Worm (Caenorhabditis elegans) whole organism, early embryonic: Measurements from ENCODE around the gene Y46G5A.29.

Source experiments
- B0310.2 ChIP-seq: sonication (generic microtip); optimal IDR thresholded peaks from 2 replicates; lab custom pipeline; 2016; ENCODE audit warnings: mild to moderate bottlenecking, missing genetic modification characterization, missing compliant biosample characterization
- F13C5.2 ChIP-seq: sonication (generic microtip); optimal IDR thresholded peaks from 2 replicates; lab custom pipeline; 2017; ENCODE audit warnings: mild to moderate bottlenecking, missing genetic modification characterization, inconsistent platforms, missing compliant biosample characterization
- aly-1 ChIP-seq: sonication (generic microtip); optimal IDR thresholded peaks from 2 replicates; lab custom pipeline; 2016; ENCODE audit warnings: missing genetic modification characterization, missing compliant biosample characterization
- ama-1 ChIP-seq: fragments of 150-350 bp; optimal IDR thresholded peaks from 2 replicates; lab custom pipeline; 2014
- ceh-13 ChIP-seq: fragments of 200-800 bp; sonication (Bioruptor generic); optimal IDR thresholded peaks from 2 replicates; lab custom pipeline; 2018; ENCODE audit warnings: mild to moderate bottlenecking, missing genetic modification characterization, missing compliant biosample characterization
- ceh-36 ChIP-seq: sonication (generic microtip); optimal IDR thresholded peaks from 2 replicates; lab custom pipeline; 2016; ENCODE audit warnings: missing genetic modification characterization, inconsistent platforms, missing compliant biosample characterization
- ets-7 ChIP-seq: sonication (generic microtip); optimal IDR thresholded peaks from 2 replicates; lab custom pipeline; 2016; ENCODE audit warnings: missing genotype, missing genetic modification characterization, missing compliant biosample characterization
- flt-1 ChIP-seq: fragments of 200-800 bp; sonication (Bioruptor generic); IDR thresholded peaks from 2 replicates; pipeline ENCODE4 v1.3.6; 2022; ENCODE audit warnings: missing genetic modification characterization, missing compliant biosample characterization
- hmbx-1 ChIP-seq: sonication (generic microtip); optimal IDR thresholded peaks from 2 replicates; lab custom pipeline; 2016; ENCODE audit warnings: mild to moderate bottlenecking, missing genetic modification characterization, missing compliant biosample characterization
- hmg-4 ChIP-seq: fragments of 200-800 bp; sonication (Bioruptor generic); optimal IDR thresholded peaks from 2 replicates; lab custom pipeline; 2018; ENCODE audit warnings: mild to moderate bottlenecking, missing genetic modification characterization, missing compliant biosample characterization
- hnd-1 ChIP-seq: sonication (generic microtip); optimal IDR thresholded peaks from 2 replicates; lab custom pipeline; 2016; ENCODE audit warnings: missing genetic modification characterization, missing compliant biosample characterization
- pes-1 ChIP-seq: fragments of 200-800 bp; sonication (Bioruptor generic); IDR thresholded peaks from 2 replicates; pipeline ENCODE4 v1.3.6; 2022; ENCODE audit warnings: missing genetic modification reagents, missing genetic modification characterization, missing compliant biosample characterization
- scrt-1 ChIP-seq: fragments of 200-800 bp; sonication (Bioruptor generic); IDR thresholded peaks from 2 replicates; pipeline ENCODE4 v1.3.6; 2022; ENCODE audit warnings: missing genetic modification characterization, missing compliant biosample characterization
- sea-1 ChIP-seq: fragments of 200-800 bp; sonication (Bioruptor generic); conservative IDR thresholded peaks from 2 replicates; pipeline ENCODE4 v1.3.6; 2022; ENCODE audit warnings: missing genetic modification characterization, missing compliant biosample characterization
- tbx-11 ChIP-seq: fragments of 200-800 bp; sonication (Bioruptor generic); IDR thresholded peaks from 2 replicates; pipeline ENCODE4 v1.3.6; 2022; ENCODE audit warnings: missing genetic modification characterization, missing compliant biosample characterization
- tbx-37 ChIP-seq: fragments of 200-800 bp; sonication (Bioruptor generic); conservative IDR thresholded peaks from 2 replicates; pipeline ENCODE4 v1.3.6; 2022; ENCODE audit warnings: missing genetic modification reagents, missing genetic modification characterization, missing compliant biosample characterization
- tra-4 ChIP-seq: sonication (generic microtip); optimal IDR thresholded peaks from 2 replicates; lab custom pipeline; 2017; ENCODE audit warnings: missing genetic modification characterization, missing compliant biosample characterization

Y46G5A.29 gene

ce11 chrII:12880406-12880805, 24.4 kb downstream of the Y46G5A.29 start, which contains the start of gene F35C5.1:
Gene F35C5.1 (plus strand): TSS chrII:12880804.
- TF ChIP-seq pes-1 (GFP tag; lab: Robert Waterston, UW) (no peak), sea-1 (GFP tag; lab: Robert Waterston, UW) (no peak), ceh-36 (tag; lab: Kevin White, UChicago) (no peak), scrt-1 (GFP tag; lab: Robert Waterston, UW) (no peak), aly-1 (no peak), hmbx-1 (no peak), B0310.2 (tag; lab: Kevin White, UChicago) (no peak)

- TF ChIP-seq flt-1 (GFP tag; lab: Robert Waterston, UW) (no peak), tra-4 (no peak), hnd-1 (tag; lab: Kevin White, UChicago) (no peak), ceh-36 (tag; lab: Kevin White, UChicago) (no peak), pes-1 (GFP tag; lab: Robert Waterston, UW) (no peak), hmg-4 (GFP tag; lab: Kevin White, UChicago) (no peak), tbx-11 (GFP tag; lab: Robert Waterston, UW) (no peak), sea-1 (GFP tag; lab: Robert Waterston, UW) (no peak), B0310.2 (tag; lab: Kevin White, UChicago) (no peak), scrt-1 (GFP tag; lab: Robert Waterston, UW) (no peak), ceh-13 (GFP tag; lab: Kevin White, UChicago) (no peak), aly-1 (no peak), F13C5.2 (no peak), tbx-37 (GFP tag; lab: Robert Waterston, UW) (no peak)
These were observed 29.0 kb downstream of the Y46G5A.29 start, which contains the start of gene sra-14 for ce11 chrII:12884972-12885371. Gene sra-14 (plus strand): TSS chrII:12885272.

- TF ChIP-seq pes-1 (GFP tag; lab: Robert Waterston, UW) (no peak), tbx-37 (GFP tag; lab: Robert Waterston, UW) (no peak), tbx-11 (GFP tag; lab: Robert Waterston, UW) (no peak), ceh-36 (tag; lab: Kevin White, UChicago) (no peak), scrt-1 (GFP tag; lab: Robert Waterston, UW) (no peak), tra-4 (no peak), flt-1 (GFP tag; lab: Robert Waterston, UW) (no peak), hmg-4 (GFP tag; lab: Kevin White, UChicago) (no peak), sea-1 (GFP tag; lab: Robert Waterston, UW) (no peak), hmbx-1 (no peak), F13C5.2 (no peak)
These were observed 32.5 kb downstream of the Y46G5A.29 start, which contains the start of gene F35C5.3 for ce11 chrII:12888471-12888870. Gene F35C5.3 (plus strand): TSS chrII:12888771.

- no peak for TF ChIP-seq tra-4
- no peak for TF ChIP-seq flt-1 (GFP tag; lab: Robert Waterston, UW)
- no peak for TF ChIP-seq B0310.2 (tag; lab: Kevin White, UChicago)
- TF ChIP-seq hnd-1 (tag; lab: Kevin White, UChicago): no peak
- no peak for TF ChIP-seq sea-1 (GFP tag; lab: Robert Waterston, UW)
These were observed 36.4 kb downstream of the Y46G5A.29 start for ce11 chrII:12892407-12892806.

- TF ChIP-seq tbx-11 (GFP tag; lab: Robert Waterston, UW): no peak
- no peak for TF ChIP-seq aly-1
- TF ChIP-seq sea-1 (GFP tag; lab: Robert Waterston, UW): no peak
- no peak for TF ChIP-seq F13C5.2
- no peak for TF ChIP-seq scrt-1 (GFP tag; lab: Robert Waterston, UW)
- TF ChIP-seq tra-4: no peak
- no peak for TF ChIP-seq ets-7 (tag; lab: Kevin White, UChicago)
- no peak for TF ChIP-seq pes-1 (GFP tag; lab: Robert Waterston, UW)
- no peak for TF ChIP-seq hnd-1 (tag; lab: Kevin White, UChicago)
- no peak for TF ChIP-seq hmg-4 (GFP tag; lab: Kevin White, UChicago)
- TF ChIP-seq ama-1 (lab: Kevin White, UChicago): no peak
- no peak for TF ChIP-seq tbx-37 (GFP tag; lab: Robert Waterston, UW)
- no peak for TF ChIP-seq ceh-13 (GFP tag; lab: Kevin White, UChicago)
These were observed 39.2 kb downstream of the Y46G5A.29 start, which contains the start of the genes clec-62 and clec-63 for ce11 chrII:12895078-12895670. Gene clec-62 (minus strand): TSS chrII:12895128. Gene clec-63 (plus strand): TSS chrII:12895638.

- TF ChIP-seq scrt-1 (GFP tag; lab: Robert Waterston, UW) (no peak), ama-1 (lab: Kevin White, UChicago) (no peak)
These were observed 40.7 kb downstream of the Y46G5A.29 start for ce11 chrII:12896666-12897065.

- no peak for TF ChIP-seq F13C5.2
- no peak for TF ChIP-seq tra-4
- no peak for TF ChIP-seq ceh-13 (GFP tag; lab: Kevin White, UChicago)
- TF ChIP-seq pes-1 (GFP tag; lab: Robert Waterston, UW): no peak
- no peak for TF ChIP-seq tbx-11 (GFP tag; lab: Robert Waterston, UW)
- no peak for TF ChIP-seq hnd-1 (tag; lab: Kevin White, UChicago)
- no peak for TF ChIP-seq ceh-36 (tag; lab: Kevin White, UChicago)
- no peak for TF ChIP-seq hmg-4 (GFP tag; lab: Kevin White, UChicago)
- no peak for TF ChIP-seq tbx-37 (GFP tag; lab: Robert Waterston, UW)
- no peak for TF ChIP-seq scrt-1 (GFP tag; lab: Robert Waterston, UW)
- TF ChIP-seq flt-1 (GFP tag; lab: Robert Waterston, UW): no peak
- no peak for TF ChIP-seq ets-7 (tag; lab: Kevin White, UChicago)
- no peak for TF ChIP-seq sea-1 (GFP tag; lab: Robert Waterston, UW)
- no peak for TF ChIP-seq ama-1 (lab: Kevin White, UChicago)
- TF ChIP-seq B0310.2 (tag; lab: Kevin White, UChicago): no peak
- no peak for TF ChIP-seq aly-1
- TF ChIP-seq hmbx-1: no peak
These were observed 41.4 kb downstream of the Y46G5A.29 start for ce11 chrII:12897361-12897760.
